Worm (Caenorhabditis elegans) whole organism, early embryonic: ENCODE data around the gene clec-173.
"Not testable (repeated sequence)": the region's sequence is repeated elsewhere in the genome, so short reads cannot be mapped to it uniquely, and the experiment has no call there.

Experiments used
- B0310.2 ChIP-seq: sonication (generic microtip); optimal IDR thresholded peaks from 2 replicates; lab custom pipeline; 2016; ENCODE audit warnings: mild to moderate bottlenecking, missing genetic modification characterization, missing compliant biosample characterization
- F13C5.2 ChIP-seq: sonication (generic microtip); optimal IDR thresholded peaks from 2 replicates; lab custom pipeline; 2017; ENCODE audit warnings: mild to moderate bottlenecking, missing genetic modification characterization, inconsistent platforms, missing compliant biosample characterization
- aly-1 ChIP-seq: sonication (generic microtip); optimal IDR thresholded peaks from 2 replicates; lab custom pipeline; 2016; ENCODE audit warnings: missing genetic modification characterization, missing compliant biosample characterization
- ama-1 ChIP-seq: fragments of 150-350 bp; optimal IDR thresholded peaks from 2 replicates; lab custom pipeline; 2014
- ceh-13 ChIP-seq: fragments of 200-800 bp; sonication (Bioruptor generic); optimal IDR thresholded peaks from 2 replicates; lab custom pipeline; 2018; ENCODE audit warnings: mild to moderate bottlenecking, missing genetic modification characterization, missing compliant biosample characterization
- ceh-36 ChIP-seq: sonication (generic microtip); optimal IDR thresholded peaks from 2 replicates; lab custom pipeline; 2016; ENCODE audit warnings: missing genetic modification characterization, inconsistent platforms, missing compliant biosample characterization
- ets-7 ChIP-seq: sonication (generic microtip); optimal IDR thresholded peaks from 2 replicates; lab custom pipeline; 2016; ENCODE audit warnings: missing genotype, missing genetic modification characterization, missing compliant biosample characterization
- flt-1 ChIP-seq: fragments of 200-800 bp; sonication (Bioruptor generic); IDR thresholded peaks from 2 replicates; pipeline ENCODE4 v1.3.6; 2022; ENCODE audit warnings: missing genetic modification characterization, missing compliant biosample characterization
- hmbx-1 ChIP-seq: sonication (generic microtip); optimal IDR thresholded peaks from 2 replicates; lab custom pipeline; 2016; ENCODE audit warnings: mild to moderate bottlenecking, missing genetic modification characterization, missing compliant biosample characterization
- hmg-4 ChIP-seq: fragments of 200-800 bp; sonication (Bioruptor generic); optimal IDR thresholded peaks from 2 replicates; lab custom pipeline; 2018; ENCODE audit warnings: mild to moderate bottlenecking, missing genetic modification characterization, missing compliant biosample characterization
- hnd-1 ChIP-seq: sonication (generic microtip); optimal IDR thresholded peaks from 2 replicates; lab custom pipeline; 2016; ENCODE audit warnings: missing genetic modification characterization, missing compliant biosample characterization
- pes-1 ChIP-seq: fragments of 200-800 bp; sonication (Bioruptor generic); IDR thresholded peaks from 2 replicates; pipeline ENCODE4 v1.3.6; 2022; ENCODE audit warnings: missing genetic modification reagents, missing genetic modification characterization, missing compliant biosample characterization
- scrt-1 ChIP-seq: fragments of 200-800 bp; sonication (Bioruptor generic); IDR thresholded peaks from 2 replicates; pipeline ENCODE4 v1.3.6; 2022; ENCODE audit warnings: missing genetic modification characterization, missing compliant biosample characterization
- sea-1 ChIP-seq: fragments of 200-800 bp; sonication (Bioruptor generic); conservative IDR thresholded peaks from 2 replicates; pipeline ENCODE4 v1.3.6; 2022; ENCODE audit warnings: missing genetic modification characterization, missing compliant biosample characterization
- tbx-11 ChIP-seq: fragments of 200-800 bp; sonication (Bioruptor generic); IDR thresholded peaks from 2 replicates; pipeline ENCODE4 v1.3.6; 2022; ENCODE audit warnings: missing genetic modification characterization, missing compliant biosample characterization
- tbx-37 ChIP-seq: fragments of 200-800 bp; sonication (Bioruptor generic); conservative IDR thresholded peaks from 2 replicates; pipeline ENCODE4 v1.3.6; 2022; ENCODE audit warnings: missing genetic modification reagents, missing genetic modification characterization, missing compliant biosample characterization
- tra-4 ChIP-seq: sonication (generic microtip); optimal IDR thresholded peaks from 2 replicates; lab custom pipeline; 2017; ENCODE audit warnings: missing genetic modification characterization, missing compliant biosample characterization

The clec-173 gene

ce11 chrIV:3267581-3267980 is at the start of gene clec-173:
Gene clec-173, minus strand, starts transcription at chrIV:3267681.
- TF ChIP-seq pes-1 (GFP tag; lab: Robert Waterston, UW) = no peak
- TF ChIP-seq hnd-1 (tag; lab: Kevin White, UChicago) = no peak
- TF ChIP-seq ceh-36 (tag; lab: Kevin White, UChicago) = no peak
- no peak for TF ChIP-seq tra-4
- no peak for TF ChIP-seq aly-1 (tag; lab: Kevin White, UChicago)
- no peak for TF ChIP-seq ama-1 (lab: Kevin White, UChicago)
- TF ChIP-seq tbx-37 (GFP tag; lab: Robert Waterston, UW) = no peak

- TF ChIP-seq hnd-1 (tag; lab: Kevin White, UChicago) (no peak), B0310.2 (no peak), hmg-4 (GFP tag; lab: Kevin White, UChicago) (peak; percentile 28)
These were observed 43.8 kb upstream of the clec-173 start, which contains the start of gene zip-11 for ce11 chrIV:3311243-3311642. Gene zip-11, plus strand, starts transcription at chrIV:3311276.

- TF ChIP-seq tra-4 = no peak
- TF ChIP-seq tbx-37 (GFP tag; lab: Robert Waterston, UW) = no peak
- no peak for TF ChIP-seq hnd-1 (tag; lab: Kevin White, UChicago)
- no peak for TF ChIP-seq pes-1 (GFP tag; lab: Robert Waterston, UW)
- no peak for TF ChIP-seq aly-1 (tag; lab: Kevin White, UChicago)
- TF ChIP-seq sea-1 (GFP tag; lab: Robert Waterston, UW) = no peak
- TF ChIP-seq B0310.2 = no peak
These were observed 43.3 kb upstream of the clec-173 start for ce11 chrIV:3310662-3311219.

- TF ChIP-seq tbx-11 (GFP tag; lab: Robert Waterston, UW) = no peak
- TF ChIP-seq tra-4 = no peak
- no peak for TF ChIP-seq B0310.2
- no peak for TF ChIP-seq ama-1 (lab: Kevin White, UChicago)
These were observed 41.4 kb upstream of the clec-173 start for ce11 chrIV:3308885-3309284.

- TF ChIP-seq aly-1 (tag; lab: Kevin White, UChicago) (no peak), ceh-36 (tag; lab: Kevin White, UChicago) (no peak), pes-1 (GFP tag; lab: Robert Waterston, UW) (no peak), B0310.2 (no peak), flt-1 (no peak), ceh-13 (GFP tag; lab: Kevin White, UChicago) (no peak), hmbx-1 (tag; lab: Kevin White, UChicago) (no peak), tbx-37 (GFP tag; lab: Robert Waterston, UW) (no peak), hnd-1 (tag; lab: Kevin White, UChicago) (no peak), ets-7 (tag; lab: Kevin White, UChicago) (no peak), tbx-11 (GFP tag; lab: Robert Waterston, UW) (no peak), tra-4 (no peak), sea-1 (GFP tag; lab: Robert Waterston, UW) (no peak), scrt-1 (no peak), ama-1 (lab: Kevin White, UChicago) (no peak), F13C5.2 (tag; lab: Kevin White, UChicago) (no peak), hmg-4 (GFP tag; lab: Kevin White, UChicago) (no peak)
These were observed 40.0 kb upstream of the clec-173 start, which contains the start of gene W08E12.9 for ce11 chrIV:3307463-3307862. Gene W08E12.9, minus strand, starts transcription at chrIV:3307563.

- no peak for TF ChIP-seq hnd-1 (tag; lab: Kevin White, UChicago)
- TF ChIP-seq aly-1 (tag; lab: Kevin White, UChicago) = no peak
- TF ChIP-seq tra-4 = no peak
- no peak for TF ChIP-seq ama-1 (lab: Kevin White, UChicago)
- no peak for TF ChIP-seq sea-1 (GFP tag; lab: Robert Waterston, UW)
- no peak for TF ChIP-seq flt-1
- TF ChIP-seq scrt-1 = no peak
- no peak for TF ChIP-seq F13C5.2 (tag; lab: Kevin White, UChicago)
- no peak for TF ChIP-seq hmg-4 (GFP tag; lab: Kevin White, UChicago)
- no peak for TF ChIP-seq pes-1 (GFP tag; lab: Robert Waterston, UW)
- no peak for TF ChIP-seq ceh-36 (tag; lab: Kevin White, UChicago)
- TF ChIP-seq ets-7 (tag; lab: Kevin White, UChicago) = no peak
- no peak for TF ChIP-seq tbx-11 (GFP tag; lab: Robert Waterston, UW)
These were observed 38.1 kb upstream of the clec-173 start, which contains the start of gene W08E12.2 for ce11 chrIV:3305575-3305974. Gene W08E12.2, plus strand, starts transcription at chrIV:3305875.

ce11 chrIV:3303690-3304089 is 36.2 kb upstream of the clec-173 start, which contains the start of gene idpp-12:
Gene idpp-12, plus strand, starts transcription at chrIV:3303990.
- not testable (repeated sequence) for TF ChIP-seq ets-7 (tag; lab: Kevin White, UChicago); ama-1 (lab: Kevin White, UChicago); hnd-1 (tag; lab: Kevin White, UChicago)

- not testable (repeated sequence) for TF ChIP-seq hmg-4 (GFP tag; lab: Kevin White, UChicago); ets-7 (tag; lab: Kevin White, UChicago); tra-4
These were observed 34.6 kb upstream of the clec-173 start, which contains the start of gene W08E12.4 for ce11 chrIV:3302058-3302457. Gene W08E12.4, plus strand, starts transcription at chrIV:3302358.
